Worm (Caenorhabditis elegans) whole organism, L1 larva: ENCODE data around the gene nep-13.

Source experiments
- aly-2 ChIP-seq: fragments of 150-350 bp; optimal IDR thresholded peaks from 2 replicates; lab custom pipeline; 2014; ENCODE audit warnings: missing biosample characterization, missing genetic modification characterization
- blmp-1 ChIP-seq: fragments of 150-350 bp; optimal IDR thresholded peaks from 2 replicates; lab custom pipeline; 2014; ENCODE audit warnings: missing biosample characterization, missing genetic modification characterization
- irx-1 ChIP-seq: sonication (generic microtip); optimal IDR thresholded peaks from 2 replicates; lab custom pipeline; 2016; ENCODE audit warnings: missing genetic modification characterization, missing compliant biosample characterization
- lin-13 ChIP-seq: fragments of 150-350 bp; optimal IDR thresholded peaks from 2 replicates; lab custom pipeline; 2014; ENCODE audit warnings: missing biosample characterization, missing genetic modification reagents, missing genetic modification characterization
- mep-1 ChIP-seq: fragments of 150-350 bp; optimal IDR thresholded peaks from 2 replicates; lab custom pipeline; 2014; ENCODE audit warnings: missing biosample characterization, missing genetic modification characterization
- nhr-76 ChIP-seq: sonication (generic microtip); optimal IDR thresholded peaks from 2 replicates; lab custom pipeline; 2017; ENCODE audit warnings: missing biosample characterization, missing genetic modification characterization
- nhr-77 ChIP-seq: fragments of 150-350 bp; optimal IDR thresholded peaks from 2 replicates; lab custom pipeline; 2014; ENCODE audit warnings: missing biosample characterization, missing genetic modification characterization
- snpc-4 ChIP-seq: fragments of 150-350 bp; optimal IDR thresholded peaks from 2 replicates; lab custom pipeline; 2014; ENCODE audit warnings: missing biosample characterization, missing genetic modification characterization
- sox-4 ChIP-seq: sonication (generic microtip); optimal IDR thresholded peaks from 2 replicates; lab custom pipeline; 2016; ENCODE audit warnings: missing genetic modification characterization, missing compliant biosample characterization
- tbx-2 ChIP-seq: sonication (generic microtip); optimal IDR thresholded peaks from 2 replicates; lab custom pipeline; 2016; ENCODE audit warnings: missing genetic modification characterization, missing compliant biosample characterization

DNA sequence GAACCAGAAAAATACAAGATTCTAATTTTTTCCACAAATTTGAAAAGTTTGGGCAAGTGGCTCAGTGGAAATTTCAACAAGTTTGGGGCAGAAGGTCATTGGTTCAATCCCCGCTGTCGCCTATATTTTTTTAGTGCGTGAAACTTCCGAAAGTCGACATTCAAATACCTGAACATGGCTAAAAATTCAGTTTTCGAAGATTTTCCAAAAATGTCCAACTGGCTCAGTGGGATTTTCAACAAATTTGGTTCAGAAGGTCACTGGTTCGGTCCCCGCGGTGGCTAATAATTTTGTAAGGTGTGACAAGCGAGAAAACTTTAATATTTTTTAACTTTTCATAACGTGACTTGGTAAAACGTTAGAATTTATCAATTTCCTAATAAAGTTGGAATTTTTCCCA, 17.7 kb upstream of the nep-13 start:
- no peak for TF ChIP-seq aly-2 (tag; lab: Kevin White, UChicago)
- TF ChIP-seq snpc-4 (tag; lab: Kevin White, UChicago) = no peak
- TF ChIP-seq irx-1 = no peak
- no peak for TF ChIP-seq tbx-2 (tag; lab: Kevin White, UChicago)
- no peak for TF ChIP-seq blmp-1 (tag; lab: Kevin White, UChicago)
- no peak for TF ChIP-seq sox-4 (tag; lab: Kevin White, UChicago)
- no peak for TF ChIP-seq mep-1 (tag; lab: Kevin White, UChicago)
- no peak for TF ChIP-seq nhr-77 (tag; lab: Kevin White, UChicago)
- TF ChIP-seq nhr-76 (tag; lab: Kevin White, UChicago) = no peak
- TF ChIP-seq lin-13 = no peak
